Fruit fly (Drosophila melanogaster) whole organism, embryonic: ENCODE measurements around the gene CG45488.

Experiments
- Bgb ChIP-seq: fragments of 200-800 bp; sonication (Bioruptor generic); IDR thresholded peaks from 2 replicates; pipeline ENCODE4 v1.3.6; 2022; ENCODE audit warnings: missing biosample characterization, missing genetic modification characterization; ENCODE audit not compliant: partially characterized antibody
- CG12744 ChIP-seq: fragments of 200-800 bp; sonication (Bioruptor generic); optimal IDR thresholded peaks from 2 replicates; lab custom pipeline; 2016; ENCODE audit warnings: missing biosample characterization, missing genetic modification characterization
- CG12769 ChIP-seq: fragments of 200-800 bp; sonication (Bioruptor generic); optimal IDR thresholded peaks from 2 replicates; lab custom pipeline; 2019; ENCODE audit warnings: missing biosample characterization, mild to moderate bottlenecking, missing genetic modification characterization, moderate library complexity
- CG13894 ChIP-seq: fragments of 200-800 bp; sonication (Bioruptor generic); optimal IDR thresholded peaks from 3 replicates; lab custom pipeline; 2018; ENCODE audit warnings: missing biosample characterization, mild to moderate bottlenecking, missing genetic modification characterization, moderate library complexity
- CG14860 ChIP-seq: fragments of 200-800 bp; sonication (Bioruptor generic); IDR thresholded peaks from 3 replicates; pipeline ENCODE4 v1.3.6; 2022; ENCODE audit warnings: missing biosample characterization, missing genetic modification characterization; ENCODE audit not compliant: partially characterized antibody
- CG1529 ChIP-seq: fragments of 200-800 bp; sonication (Bioruptor generic); optimal IDR thresholded peaks from 3 replicates; lab custom pipeline; 2018; ENCODE audit warnings: missing biosample characterization, missing genetic modification characterization
- CG2202 ChIP-seq: fragments of 200-800 bp; sonication (Bioruptor generic); optimal IDR thresholded peaks from 2 replicates; lab custom pipeline; 2018; ENCODE audit warnings: missing biosample characterization, mild to moderate bottlenecking, missing genetic modification characterization
- CG2678 ChIP-seq: fragments of 200-800 bp; sonication (Bioruptor generic); optimal IDR thresholded peaks from 3 replicates; lab custom pipeline; 2019; ENCODE audit warnings: missing biosample characterization, mild to moderate bottlenecking, missing genetic modification characterization, moderate library complexity
- CG2712 ChIP-seq: fragments of 200-800 bp; optimal IDR thresholded peaks from 3 replicates; lab custom pipeline; 2019; ENCODE audit warnings: missing biosample characterization, mild to moderate bottlenecking, missing genetic modification characterization, moderate library complexity
- CG2875 ChIP-seq: fragments of 200-800 bp; sonication (Bioruptor generic); optimal IDR thresholded peaks from 2 replicates; lab custom pipeline; 2017; ENCODE audit warnings: missing biosample characterization, mild to moderate bottlenecking, missing genetic modification characterization, missing genetic modification reagents
- CG32532 ChIP-seq: fragments of 200-800 bp; sonication (Bioruptor generic); IDR thresholded peaks from 2 replicates; pipeline ENCODE4 v1.3.6; 2022; ENCODE audit warnings: missing biosample characterization, missing genetic modification characterization
- CG3726 ChIP-seq: fragments of 200-800 bp; sonication (Bioruptor generic); IDR thresholded peaks from 3 replicates; pipeline ENCODE4, ENCODE4 v1.3.6; 2022; ENCODE audit warnings: missing biosample characterization, missing genetic modification characterization
- CG8089 ChIP-seq: fragments of 200-800 bp; sonication (Bioruptor generic); optimal IDR thresholded peaks from 3 replicates; lab custom pipeline; 2016; ENCODE audit warnings: missing biosample characterization, missing genetic modification characterization
- CG8765 ChIP-seq: fragments of 200-800 bp; sonication (Bioruptor generic); IDR thresholded peaks from 2 replicates; pipeline ENCODE4 v1.3.6; 2022; ENCODE audit warnings: missing biosample characterization, missing genetic modification characterization
- CG9932 ChIP-seq: fragments of 200-800 bp; sonication (Bioruptor generic); IDR thresholded peaks from 2 replicates; pipeline ENCODE4 v1.3.6; 2022; ENCODE audit warnings: missing biosample characterization, missing genetic modification characterization
- CkIIα-i1 ChIP-seq: fragments of 200-800 bp; sonication (Bioruptor generic); IDR thresholded peaks from 2 replicates; pipeline ENCODE4 v1.3.6; 2022; ENCODE audit warnings: missing biosample characterization, missing genetic modification characterization
- Lpt ChIP-seq: fragments of >200 bp; optimal IDR thresholded peaks from 2 replicates; lab custom pipeline; 2018; ENCODE audit warnings: missing biosample characterization, missing genetic modification characterization
- Mad ChIP-seq: fragments of 200-800 bp; sonication (Bioruptor generic); optimal IDR thresholded peaks from 2 replicates; lab custom pipeline; 2016; ENCODE audit warnings: missing biosample characterization, missing genetic modification characterization
- NC2α ChIP-seq: fragments of 200-800 bp; sonication (Bioruptor generic); optimal IDR thresholded peaks from 2 replicates; lab custom pipeline; 2016; ENCODE audit warnings: missing biosample characterization, missing genetic modification characterization
- NK7.1 ChIP-seq: fragments of 200-800 bp; sonication (Bioruptor generic); optimal IDR thresholded peaks from 3 replicates; lab custom pipeline; 2016; ENCODE audit warnings: missing biosample characterization, missing genetic modification characterization
- Oli ChIP-seq: fragments of 200-800 bp; sonication (Bioruptor generic); optimal IDR thresholded peaks from 2 replicates; lab custom pipeline; 2018; ENCODE audit warnings: missing biosample characterization, mild to moderate bottlenecking, missing genetic modification characterization, moderate library complexity
- PHDP ChIP-seq: fragments of 200-800 bp; sonication (Bioruptor generic); optimal IDR thresholded peaks from 3 replicates; lab custom pipeline; 2018; ENCODE audit warnings: missing biosample characterization, mild to moderate bottlenecking, missing genetic modification characterization, moderate library complexity
- Poxn ChIP-seq: fragments of 200-800 bp; sonication (Bioruptor generic); IDR thresholded peaks from 2 replicates; pipeline ENCODE4 v1.3.6; 2022; ENCODE audit warnings: missing biosample characterization, missing genetic modification characterization
- Ptx1 ChIP-seq: fragments of 200-800 bp; sonication (Bioruptor generic); IDR thresholded peaks from 2 replicates; pipeline ENCODE4 v1.3.6; 2022; ENCODE audit warnings: missing biosample characterization, missing genetic modification characterization
- ash1 ChIP-seq: fragments of 200-800 bp; sonication (Bioruptor generic); optimal IDR thresholded peaks from 2 replicates; lab custom pipeline; 2018; ENCODE audit warnings: missing biosample characterization, mild to moderate bottlenecking, missing genetic modification characterization
- cg ChIP-seq: fragments of 200-800 bp; sonication (Bioruptor generic); optimal IDR thresholded peaks from 3 replicates; lab custom pipeline; 2019; ENCODE audit warnings: missing biosample characterization, mild to moderate bottlenecking, missing genetic modification characterization, moderate library complexity
- ci ChIP-seq: fragments of 200-800 bp; sonication (Bioruptor generic); IDR thresholded peaks from 3 replicates; pipeline ENCODE4 v1.3.6; 2022; ENCODE audit warnings: missing biosample characterization, missing genetic modification characterization
- crp ChIP-seq, 2 experiments: fragments of 200-800 bp; sonication (Bioruptor generic); optimal IDR thresholded peaks; 2 replicates in 1 of 2; 3 replicates in 1 of 2; lab custom pipeline; 2017; ENCODE audit warnings: missing biosample characterization in 2 of 2, missing genetic modification characterization in 2 of 2, mild to moderate bottlenecking in 1 of 2, moderate library complexity in 1 of 2
- cwo ChIP-seq: fragments of 200-800 bp; sonication (Bioruptor generic); optimal IDR thresholded peaks from 3 replicates; lab custom pipeline; 2017; ENCODE audit warnings: missing biosample characterization, missing genetic modification characterization, mild to moderate bottlenecking, moderate library complexity, missing genetic modification reagents
- da ChIP-seq: fragments of 200-800 bp; sonication (Bioruptor generic); optimal IDR thresholded peaks from 2 replicates; lab custom pipeline; 2016; ENCODE audit warnings: missing biosample characterization, missing genetic modification characterization
- dmrt99B ChIP-seq: fragments of 200-800 bp; sonication (Bioruptor generic); optimal IDR thresholded peaks from 2 replicates; lab custom pipeline; 2018; ENCODE audit warnings: missing biosample characterization, mild to moderate bottlenecking, missing genetic modification characterization, moderate library complexity
- fru ChIP-seq: fragments of >200 bp; optimal IDR thresholded peaks from 2 replicates; lab custom pipeline; 2017
- gce ChIP-seq: fragments of 200-800 bp; sonication (Bioruptor generic); IDR thresholded peaks from 3 replicates; pipeline ENCODE4 v1.3.6; 2022; ENCODE audit warnings: missing biosample characterization, missing genetic modification characterization
- hth ChIP-seq: fragments of >200 bp; optimal IDR thresholded peaks from 2 replicates; lab custom pipeline; 2017; ENCODE audit warnings: inconsistent platforms
- nerfin-2 ChIP-seq: fragments of 200-800 bp; sonication (Bioruptor generic); IDR thresholded peaks from 2 replicates; pipeline ENCODE4 v1.3.6; 2022; ENCODE audit warnings: missing biosample characterization, missing genetic modification characterization; ENCODE audit not compliant: partially characterized antibody
- otp ChIP-seq: fragments of 200-800 bp; sonication (Bioruptor generic); IDR thresholded peaks from 3 replicates; pipeline ENCODE4, ENCODE4 v1.3.6; 2022; ENCODE audit warnings: missing biosample characterization, missing genetic modification characterization
- p53 ChIP-seq: fragments of 200-800 bp; sonication (Bioruptor generic); optimal IDR thresholded peaks from 2 replicates; lab custom pipeline; 2016; ENCODE audit warnings: missing biosample characterization, missing genetic modification characterization
- peb ChIP-seq: fragments of 200-800 bp; sonication (Bioruptor generic); IDR thresholded peaks from 2 replicates; pipeline ENCODE4 v1.3.6; 2022; ENCODE audit warnings: missing biosample characterization, missing genetic modification characterization
- repo ChIP-seq: fragments of 200-800 bp; sonication (Bioruptor generic); optimal IDR thresholded peaks from 2 replicates; lab custom pipeline; 2016; ENCODE audit warnings: missing biosample characterization, missing genetic modification characterization
- run ChIP-seq: fragments of 200-800 bp; sonication (Bioruptor generic); optimal IDR thresholded peaks from 3 replicates; lab custom pipeline; 2018; ENCODE audit warnings: missing biosample characterization, mild to moderate bottlenecking, missing genetic modification characterization
- slp2 ChIP-seq: fragments of 200-800 bp; sonication (Bioruptor generic); optimal IDR thresholded peaks from 2 replicates; lab custom pipeline; 2016; ENCODE audit warnings: missing biosample characterization, missing genetic modification characterization
- so ChIP-seq: fragments of 200-800 bp; sonication (Bioruptor generic); IDR thresholded peaks from 3 replicates; pipeline ENCODE4 v1.3.6; 2022; ENCODE audit warnings: missing biosample characterization, missing genetic modification characterization
- ssp ChIP-seq: fragments of 200-800 bp; sonication (Bioruptor generic); IDR thresholded peaks from 2 replicates; pipeline ENCODE4 v1.3.6; 2022; ENCODE audit warnings: missing biosample characterization, missing genetic modification characterization
- tgo ChIP-seq: fragments of 200-800 bp; sonication (Bioruptor generic); IDR thresholded peaks from 3 replicates; pipeline ENCODE4 v1.3.6; 2022; ENCODE audit warnings: missing biosample characterization, missing genetic modification characterization
- tin ChIP-seq: fragments of 200-800 bp; sonication (Bioruptor generic); optimal IDR thresholded peaks from 3 replicates; lab custom pipeline; 2016; ENCODE audit warnings: missing biosample characterization, missing genetic modification characterization
- tio ChIP-seq: fragments of 200-800 bp; sonication (Bioruptor generic); optimal IDR thresholded peaks from 2 replicates; lab custom pipeline; 2017; ENCODE audit warnings: missing biosample characterization, missing genetic modification characterization, inconsistent platforms
- trh ChIP-seq: fragments of 200-800 bp; sonication (Bioruptor generic); optimal IDR thresholded peaks from 2 replicates; lab custom pipeline; 2016; ENCODE audit warnings: missing biosample characterization, missing genetic modification characterization
- twi ChIP-seq: fragments of 200-800 bp; optimal IDR thresholded peaks from 2 replicates; lab custom pipeline; 2019; ENCODE audit warnings: missing biosample characterization, mild to moderate bottlenecking, missing genetic modification characterization, moderate library complexity
- usp ChIP-seq: fragments of >200 bp; optimal IDR thresholded peaks from 2 replicates; lab custom pipeline; 2017; ENCODE audit warnings: missing biosample characterization, missing genetic modification characterization
- zf30C ChIP-seq: fragments of 200-800 bp; sonication (Bioruptor generic); optimal IDR thresholded peaks from 3 replicates; lab custom pipeline; 2018; ENCODE audit warnings: missing biosample characterization, mild to moderate bottlenecking, missing genetic modification characterization

Gene CG45488

DNA sequence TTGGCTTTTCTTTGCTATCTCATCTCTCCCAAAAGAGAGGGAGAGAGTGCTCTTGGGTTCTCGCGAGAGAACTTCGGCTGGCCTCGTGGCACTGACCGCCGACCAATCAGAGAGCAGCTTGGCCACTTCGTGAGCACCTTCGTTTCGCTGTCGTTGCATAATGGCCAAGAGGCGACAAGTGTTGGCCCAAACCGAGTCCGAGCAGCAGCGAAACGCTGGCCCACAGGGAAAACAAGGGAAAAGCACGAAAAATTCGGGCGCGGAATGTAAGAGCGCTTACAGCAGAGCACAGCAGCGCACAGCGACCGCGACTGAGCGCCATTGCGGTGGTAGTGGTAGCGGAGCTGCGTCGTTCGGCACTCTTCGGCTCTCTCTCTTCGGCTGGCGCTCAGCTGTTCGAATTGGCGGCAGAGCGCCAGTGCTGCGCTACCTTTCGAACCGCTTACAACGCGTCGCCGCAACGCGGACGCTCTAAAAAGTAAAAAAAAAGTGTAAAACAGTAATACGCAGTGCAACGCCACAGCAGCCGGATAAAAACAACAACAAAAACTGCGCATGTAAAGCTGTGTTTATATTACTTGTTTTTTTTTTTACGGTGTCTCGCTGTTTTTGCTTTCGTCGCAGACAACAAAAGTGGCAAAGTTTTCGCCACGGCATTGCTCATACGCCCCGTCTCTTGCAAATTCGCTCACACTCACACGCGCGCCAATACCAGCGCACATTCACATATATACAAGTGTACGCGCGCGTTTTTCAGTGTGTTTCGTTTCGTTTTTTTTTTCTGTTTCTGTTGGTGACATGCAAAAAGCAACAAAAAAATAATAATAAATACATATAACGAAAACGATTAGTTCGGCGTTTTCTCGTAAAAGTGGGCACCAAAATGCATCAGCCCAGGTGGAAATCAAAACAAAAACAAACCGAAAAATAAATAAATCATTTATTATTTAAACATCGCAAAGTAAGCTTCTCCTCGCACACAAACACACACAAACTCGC is 33.0 kb downstream of the CG45488 start (continued):
- TF ChIP-seq usp (GFP tag; lab: Kevin White, UChicago) (no peak), fru (lab: Kevin White, UChicago) (no peak), nerfin-2 (GFP tag; lab: Robert Waterston, UW) (no peak), twi (no peak), CG1529 (GFP tag; lab: Kevin White, UChicago) (no peak), Poxn (GFP tag; lab: Robert Waterston, UW) (no peak), slp2 (no peak), CG8089 (GFP tag; lab: Kevin White, UChicago) (no peak), CG2875 (GFP tag; lab: Kevin White, UChicago) (no peak), CG13894 (no peak), crp (GFP tag; optimal IDR thresholded peaks at IDR 0.05; lab: Kevin White, UChicago) (peak in 1 of 2 experiments; percentile 73), CkIIα-i1 (GFP tag; lab: Robert Waterston, UW) (no peak), cg (GFP tag; lab: Kevin White, UChicago) (peak; percentile 66), CG9932 (GFP tag; lab: Robert Waterston, UW) (no peak; the same call in 1 of the 2 replicates), CG14860 (GFP tag; lab: Robert Waterston, UW) (no peak), run (tag; lab: Kevin White, UChicago) (no peak), NC2α (GFP tag; lab: Kevin White, UChicago) (no peak), Bgb (peak; percentile 57; the same call in 1 of the 2 replicates), zf30C (peak; percentile 27), Lpt (no peak), CG2202 (no peak), trh (GFP tag; lab: Kevin White, UChicago) (no peak), tgo (no peak), CG8765 (GFP tag; lab: Robert Waterston, UW) (0 out of 2 replicates have a peak, but pooled peaks have one; percentile 13), da (GFP tag; lab: Kevin White, UChicago) (no peak), hth (lab: Kevin White, UChicago) (no peak), CG12744 (no peak), tin (GFP tag; lab: Kevin White, UChicago) (no peak), repo (GFP tag; lab: Kevin White, UChicago) (no peak), Ptx1 (GFP tag; lab: Robert Waterston, UW) (no peak), CG3726 (no peak), cwo (GFP tag; lab: Kevin White, UChicago) (no peak), peb (GFP tag; lab: Robert Waterston, UW) (no peak), ci (0 out of 3 replicates have a peak, but pooled peaks have one; percentile 46), CG2712 (tag; lab: Kevin White, UChicago) (no peak), CG32532 (GFP tag; lab: Robert Waterston, UW) (peak; percentile 46; the same call in 1 of the 2 replicates), CG12769 (tag; lab: Kevin White, UChicago) (peak; percentile 91), CG2678 (tag; lab: Kevin White, UChicago) (peak; percentile 19), gce (GFP tag; lab: Robert Waterston, UW) (no peak), tio (GFP tag; lab: Kevin White, UChicago) (no peak), dmrt99B (tag; lab: Kevin White, UChicago) (peak; percentile 7), PHDP (tag; lab: Kevin White, UChicago) (no peak), NK7.1 (GFP tag; lab: Kevin White, UChicago) (no peak), so (GFP tag; lab: Robert Waterston, UW) (no peak), ssp (no peak), p53 (no peak), Mad (GFP tag; lab: Kevin White, UChicago) (no peak), otp (GFP tag; lab: Robert Waterston, UW) (0 out of 3 replicates have a peak, but pooled peaks have one; percentile 5), Oli (tag; lab: Kevin White, UChicago) (no peak), ash1 (GFP tag; lab: Kevin White, UChicago) (no peak)
